Worm (Caenorhabditis elegans) whole organism, L3 larva: ENCODE data around the gene F49E12.8.

ENCODE experiments used
- R02D3.7 ChIP-seq: fragments of 150-350 bp; optimal IDR thresholded peaks from 2 replicates; lab custom pipeline; 2014; ENCODE audit warnings: missing biosample characterization, missing genetic modification characterization
- ZK546.5 ChIP-seq: sonication (generic microtip); optimal IDR thresholded peaks from 2 replicates; lab custom pipeline; 2017; ENCODE audit warnings: missing biosample characterization, missing genetic modification characterization
- aly-2 ChIP-seq: fragments of 150-350 bp; optimal IDR thresholded peaks from 2 replicates; lab custom pipeline; 2014; ENCODE audit warnings: missing biosample characterization, missing genetic modification characterization
- ama-1 ChIP-seq: fragments of 150-350 bp; optimal IDR thresholded peaks from 2 replicates; lab custom pipeline; 2018
- ceh-16 ChIP-seq: sonication (generic microtip); optimal IDR thresholded peaks from 2 replicates; lab custom pipeline; 2017; ENCODE audit warnings: missing biosample characterization, missing genetic modification characterization
- ceh-28 ChIP-seq: fragments of 150-350 bp; optimal IDR thresholded peaks from 2 replicates; lab custom pipeline; 2014; ENCODE audit warnings: missing biosample characterization, missing genetic modification reagents, missing genetic modification characterization
- ceh-82 ChIP-seq: fragments of 150-350 bp; optimal IDR thresholded peaks from 2 replicates; lab custom pipeline; 2014; ENCODE audit warnings: missing biosample characterization, missing genetic modification characterization
- ceh-9 ChIP-seq: sonication (generic microtip); optimal IDR thresholded peaks from 2 replicates; lab custom pipeline; 2018; ENCODE audit warnings: missing biosample characterization, missing genetic modification characterization
- egl-27 ChIP-seq: sonication (generic microtip); optimal IDR thresholded peaks from 4 replicates; lab custom pipeline; 2017; ENCODE audit warnings: missing biosample characterization, missing genetic modification reagents, missing genetic modification characterization
- elt-1 ChIP-seq: fragments of 150-350 bp; optimal IDR thresholded peaks from 2 replicates; lab custom pipeline; 2014; ENCODE audit warnings: missing biosample characterization, missing genetic modification characterization
- elt-2 ChIP-seq: sonication (generic microtip); optimal IDR thresholded peaks from 2 replicates; lab custom pipeline; 2016; ENCODE audit warnings: missing genetic modification reagents, mild to moderate bottlenecking, missing genetic modification characterization, missing compliant biosample characterization
- elt-3 ChIP-seq, 3 experiments: fragments of 150-350 bp in 1 of 3; sonication (generic microtip) in 2 of 3; optimal IDR thresholded peaks; 2 replicates in 2 of 3; 4 replicates in 1 of 3; lab custom pipeline; 2014 to 2017; ENCODE audit warnings: missing biosample characterization in 3 of 3, missing genetic modification characterization in 3 of 3
- eor-1 ChIP-seq, 2 experiments: fragments of 150-350 bp; optimal IDR thresholded peaks; 2 replicates each; lab custom pipeline; 2014 to 2018; ENCODE audit warnings: missing biosample characterization in 2 of 2, missing genetic modification characterization in 2 of 2
- fkh-10 ChIP-seq: sonication (generic microtip); optimal IDR thresholded peaks from 2 replicates; lab custom pipeline; 2017; ENCODE audit warnings: missing biosample characterization, missing genetic modification reagents, missing genetic modification characterization
- fkh-2 ChIP-seq: fragments of 150-350 bp; optimal IDR thresholded peaks from 2 replicates; lab custom pipeline; 2014; ENCODE audit warnings: missing biosample characterization, missing genetic modification reagents, missing genetic modification characterization
- fos-1 ChIP-seq: fragments of 150-350 bp; optimal IDR thresholded peaks from 2 replicates; lab custom pipeline; 2014; ENCODE audit warnings: missing biosample characterization, missing genetic modification characterization
- hmg-11 ChIP-seq: sonication (generic microtip); optimal IDR thresholded peaks from 2 replicates; lab custom pipeline; 2016; ENCODE audit warnings: missing genetic modification characterization, missing compliant biosample characterization
- jun-1 ChIP-seq: fragments of 150-350 bp; optimal IDR thresholded peaks from 2 replicates; lab custom pipeline; 2014; ENCODE audit warnings: missing biosample characterization, missing genetic modification reagents, missing genetic modification characterization
- lin-39 ChIP-seq: fragments of 150-350 bp; optimal IDR thresholded peaks from 2 replicates; lab custom pipeline; 2018; ENCODE audit warnings: missing biosample characterization, missing genetic modification reagents, missing genetic modification characterization
- lsy-12 ChIP-seq: sonication (generic microtip); optimal IDR thresholded peaks from 2 replicates; lab custom pipeline; 2016; ENCODE audit warnings: mild to moderate bottlenecking, missing genetic modification characterization, missing compliant biosample characterization
- mdl-1 ChIP-seq: fragments of 150-350 bp; optimal IDR thresholded peaks from 2 replicates; lab custom pipeline; 2014; ENCODE audit warnings: missing biosample characterization, missing genetic modification characterization
- mml-1 ChIP-seq: fragments of 150-350 bp; sonication (generic microtip); optimal IDR thresholded peaks from 3 replicates; lab custom pipeline; 2014; ENCODE audit warnings: missing biosample characterization, missing genetic modification characterization
- nfya-1 ChIP-seq: sonication (generic microtip); optimal IDR thresholded peaks from 2 replicates; lab custom pipeline; 2017; ENCODE audit warnings: missing genetic modification characterization, mild to moderate bottlenecking, missing compliant biosample characterization, antibody characterized with exemption, moderate library complexity; ENCODE audit not compliant: insufficient read depth
- nhr-11 ChIP-seq: fragments of 150-350 bp; optimal IDR thresholded peaks from 2 replicates; lab custom pipeline; 2014; ENCODE audit warnings: missing biosample characterization, missing genetic modification characterization
- nhr-12 ChIP-seq: fragments of 150-350 bp; optimal IDR thresholded peaks from 2 replicates; lab custom pipeline; 2014; ENCODE audit warnings: missing biosample characterization, missing genetic modification characterization
- nhr-23 ChIP-seq: fragments of 150-350 bp; optimal IDR thresholded peaks from 2 replicates; lab custom pipeline; 2014; ENCODE audit warnings: missing biosample characterization, missing genetic modification reagents, missing genetic modification characterization
- nhr-25 ChIP-seq: sonication (generic microtip); optimal IDR thresholded peaks from 2 replicates; lab custom pipeline; 2017; ENCODE audit warnings: missing biosample characterization, missing genetic modification characterization
- nhr-28 ChIP-seq: fragments of 150-350 bp; optimal IDR thresholded peaks from 2 replicates; lab custom pipeline; 2014; ENCODE audit warnings: missing biosample characterization, missing genetic modification characterization
- nhr-43 ChIP-seq: sonication (generic microtip); optimal IDR thresholded peaks from 2 replicates; lab custom pipeline; 2016; ENCODE audit warnings: mild to moderate bottlenecking, missing genetic modification characterization, missing compliant biosample characterization; ENCODE audit not compliant: poor library complexity, severe bottlenecking
- nhr-67 ChIP-seq: fragments of 150-350 bp; optimal IDR thresholded peaks from 2 replicates; lab custom pipeline; 2014; ENCODE audit warnings: missing biosample characterization, missing genetic modification characterization
- nhr-76 ChIP-seq: fragments of 150-350 bp; sonication (generic microtip); optimal IDR thresholded peaks from 5 replicates; lab custom pipeline; 2014; ENCODE audit warnings: missing biosample characterization, missing genetic modification characterization
- nhr-77 ChIP-seq: fragments of 150-350 bp; optimal IDR thresholded peaks from 2 replicates; lab custom pipeline; 2014; ENCODE audit warnings: missing biosample characterization, missing genetic modification characterization
- pha-4 ChIP-seq: fragments of 150-350 bp; optimal IDR thresholded peaks from 2 replicates; lab custom pipeline; 2014; ENCODE audit warnings: missing biosample characterization, missing genetic modification reagents, missing genetic modification characterization
- pqm-1 ChIP-seq: fragments of 150-350 bp; optimal IDR thresholded peaks from 2 replicates; lab custom pipeline; 2017; ENCODE audit warnings: missing biosample characterization, missing genetic modification characterization, inconsistent platforms
- sea-2 ChIP-seq: fragments of 150-350 bp; sonication (generic microtip); optimal IDR thresholded peaks from 4 replicates; lab custom pipeline; 2014; ENCODE audit warnings: missing biosample characterization, missing genetic modification reagents, missing genetic modification characterization
- skn-1 ChIP-seq: fragments of 150-350 bp; optimal IDR thresholded peaks from 2 replicates; lab custom pipeline; 2014; ENCODE audit warnings: missing biosample characterization, missing genetic modification characterization
- tbx-2 ChIP-seq: sonication (generic microtip); optimal IDR thresholded peaks from 2 replicates; lab custom pipeline; 2016; ENCODE audit warnings: mild to moderate bottlenecking, missing genetic modification characterization, missing compliant biosample characterization
- unc-39 ChIP-seq: sonication (generic microtip); optimal IDR thresholded peaks from 4 replicates; lab custom pipeline; 2017; ENCODE audit warnings: missing biosample characterization, missing genetic modification characterization
- unc-62 ChIP-seq: fragments of 150-350 bp; sonication (generic microtip); optimal IDR thresholded peaks from 4 replicates; lab custom pipeline; 2014; ENCODE audit warnings: missing biosample characterization, missing genetic modification reagents, missing genetic modification characterization
- ztf-11 ChIP-seq: fragments of 150-350 bp; optimal IDR thresholded peaks from 2 replicates; lab custom pipeline; 2014; ENCODE audit warnings: missing biosample characterization, missing genetic modification characterization
- ztf-4 ChIP-seq: fragments of 150-350 bp; optimal IDR thresholded peaks from 2 replicates; lab custom pipeline; 2014; ENCODE audit warnings: missing biosample characterization, missing genetic modification characterization

The F49E12.8 gene

ce11 chrII:8388001-8388513 is 6.0 kb downstream of the F49E12.8 start, which contains the start of gene drd-1 (continued):
- no peak for TF ChIP-seq nfya-1
- no peak for TF ChIP-seq nhr-25 (tag; lab: Kevin White, UChicago)
- peak; percentile 27 for TF ChIP-seq jun-1 (tag; lab: Kevin White, UChicago)
- TF ChIP-seq, all 47 proteins: peak for 4

ce11 chrII:8386897-8387296 is 7.2 kb downstream of the F49E12.8 start:
- TF ChIP-seq elt-2 (tag; lab: Kevin White, UChicago), result peak; percentile 83
- peak; percentile 89 for TF ChIP-seq pqm-1 (tag; lab: Kevin White, UChicago)
- peak; percentile 28 for TF ChIP-seq jun-1 (tag; lab: Kevin White, UChicago)
- no peak for TF ChIP-seq eor-1 (tag; optimal IDR thresholded peaks at IDR 0.05; lab: Kevin White, UChicago)

- TF ChIP-seq nfya-1, result peak; percentile 77
- no peak for TF ChIP-seq ceh-28 (tag; lab: Kevin White, UChicago)
- peak; percentile 42 for TF ChIP-seq elt-2 (tag; lab: Kevin White, UChicago)
Measured at ce11 chrII:8385561-8385960, 8.5 kb downstream of the F49E12.8 start.

- TF ChIP-seq ztf-4 (tag; lab: Kevin White, UChicago) (no peak), hmg-11 (tag; lab: Kevin White, UChicago) (no peak), skn-1 (tag; lab: Kevin White, UChicago) (peak; percentile 65), eor-1 (tag; optimal IDR thresholded peaks at IDR 0.05; lab: Kevin White, UChicago) (no peak), ceh-28 (tag; lab: Kevin White, UChicago) (no peak), lsy-12 (peak; percentile 11), nhr-12 (no peak), sea-2 (no peak), elt-2 (tag; lab: Kevin White, UChicago) (peak; percentile 77), mml-1 (tag; lab: Kevin White, UChicago) (no peak), jun-1 (tag; lab: Kevin White, UChicago) (peak; percentile 14), ztf-11 (tag; lab: Kevin White, UChicago) (no peak), pqm-1 (tag; lab: Kevin White, UChicago) (peak; percentile 77)
- TF ChIP-seq, all 47 proteins: peak for 5
Measured at ce11 chrII:8384344-8384743, 9.8 kb downstream of the F49E12.8 start.

- no peak for TF ChIP-seq nhr-12
- no peak for TF ChIP-seq mdl-1 (tag; lab: Kevin White, UChicago)
- TF ChIP-seq ceh-82 (tag; lab: Kevin White, UChicago), result no peak
- TF ChIP-seq nhr-11 (tag; lab: Kevin White, UChicago), result no peak
- no peak for TF ChIP-seq nhr-76 (tag; lab: Kevin White, UChicago)
- no peak for TF ChIP-seq elt-3 (tag; optimal IDR thresholded peaks at IDR 0.05; lab: Kevin White, UChicago)
- no peak for TF ChIP-seq R02D3.7 (tag; lab: Kevin White, UChicago)
- TF ChIP-seq unc-39, result no peak
- TF ChIP-seq aly-2 (tag; lab: Kevin White, UChicago), result no peak
- TF ChIP-seq lsy-12, result peak; percentile 38
- TF ChIP-seq hmg-11 (tag; lab: Kevin White, UChicago), result no peak
- no peak for TF ChIP-seq egl-27 (tag; lab: Kevin White, UChicago)
- TF ChIP-seq nhr-25 (tag; lab: Kevin White, UChicago), result no peak
- no peak for TF ChIP-seq sea-2
- no peak for TF ChIP-seq ama-1 (lab: Kevin White, UChicago)
- TF ChIP-seq ZK546.5, result no peak
- TF ChIP-seq pha-4 (tag; lab: Kevin White, UChicago), result peak; percentile 80
- no peak for TF ChIP-seq ztf-4 (tag; lab: Kevin White, UChicago)
- TF ChIP-seq pqm-1 (tag; lab: Kevin White, UChicago), result peak; percentile 100
- no peak for TF ChIP-seq nhr-77
- no peak for TF ChIP-seq nhr-43 (tag; lab: Kevin White, UChicago)
- TF ChIP-seq nfya-1, result peak; percentile 22
- TF ChIP-seq ceh-9 (tag; lab: Kevin White, UChicago), result no peak
- no peak for TF ChIP-seq mml-1 (tag; lab: Kevin White, UChicago)
- no peak for TF ChIP-seq ceh-28 (tag; lab: Kevin White, UChicago)
- no peak for TF ChIP-seq fos-1
- no peak for TF ChIP-seq tbx-2
- TF ChIP-seq nhr-67 (tag; lab: Kevin White, UChicago), result no peak
- TF ChIP-seq fkh-10 (GFP tag; lab: Kevin White, UChicago), result no peak
- no peak for TF ChIP-seq fkh-2 (tag; lab: Kevin White, UChicago)
- TF ChIP-seq ztf-11 (tag; lab: Kevin White, UChicago), result no peak
- peak; percentile 99 for TF ChIP-seq elt-2 (tag; lab: Kevin White, UChicago)
- TF ChIP-seq unc-62 (GFP tag; lab: Kevin White, UChicago), result no peak
- TF ChIP-seq nhr-28 (tag; lab: Kevin White, UChicago), result no peak
- TF ChIP-seq skn-1 (tag; lab: Kevin White, UChicago), result peak; percentile 1
- no peak for TF ChIP-seq lin-39 (tag; lab: Kevin White, UChicago)
- no peak for TF ChIP-seq elt-1 (tag; lab: Kevin White, UChicago)
- TF ChIP-seq ceh-16 (tag; lab: Kevin White, UChicago), result no peak
- peak; percentile 95 for TF ChIP-seq jun-1 (tag; lab: Kevin White, UChicago)
- TF ChIP-seq nhr-23 (tag; lab: Kevin White, UChicago), result no peak
- TF ChIP-seq, all 47 proteins: peak for 7
Measured at ce11 chrII:8382880-8383279, 11.2 kb downstream of the F49E12.8 start.
